Worm (Caenorhabditis elegans) whole organism, L4 larva: ENCODE measurements around the gene Y50D7A.8.

Experiments
- Y105C5A.15 ChIP-seq: fragments of 200-800 bp; sonication (Bioruptor generic); IDR thresholded peaks from 2 replicates; pipeline ENCODE4 v1.3.6; 2022; ENCODE audit warnings: missing genetic modification characterization, missing compliant biosample characterization
- dmd-6 ChIP-seq: fragments of 200-800 bp; sonication (Bioruptor generic); IDR thresholded peaks from 2 replicates; pipeline ENCODE4 v1.3.6; 2022; ENCODE audit warnings: missing genetic modification reagents, missing genetic modification characterization, missing compliant biosample characterization
- fkh-10 ChIP-seq: fragments of 150-350 bp; optimal IDR thresholded peaks from 2 replicates; lab custom pipeline; 2014; ENCODE audit warnings: missing biosample characterization, missing genetic modification reagents, missing genetic modification characterization
- jun-1 ChIP-seq: fragments of 150-350 bp; optimal IDR thresholded peaks from 2 replicates; lab custom pipeline; 2014; ENCODE audit warnings: missing biosample characterization, missing genetic modification reagents, missing genetic modification characterization
- nhr-11 ChIP-seq: fragments of 150-350 bp; optimal IDR thresholded peaks from 2 replicates; lab custom pipeline; 2014; ENCODE audit warnings: missing biosample characterization, missing genetic modification characterization
- nhr-28 ChIP-seq: fragments of 150-350 bp; optimal IDR thresholded peaks from 2 replicates; lab custom pipeline; 2014; ENCODE audit warnings: missing biosample characterization, missing genetic modification characterization
- nhr-6 ChIP-seq: fragments of 150-350 bp; optimal IDR thresholded peaks from 2 replicates; lab custom pipeline; 2014; ENCODE audit warnings: missing biosample characterization, missing genetic modification characterization
- pha-4 ChIP-seq, 2 experiments: fragments of 150-350 bp in 1 of 2; fragments of 200-800 bp in 1 of 2; sonication (Bioruptor generic) in 1 of 2; IDR thresholded peaks in 1 of 2; optimal IDR thresholded peaks in 1 of 2; 2 replicates each; pipeline versions ENCODE4 v1.3.6 to Lab custom; 2014 to 2022; ENCODE audit warnings: missing genetic modification characterization in 2 of 2, missing genetic modification reagents in 2 of 2, missing biosample characterization in 1 of 2, missing compliant biosample characterization in 1 of 2

DNA sequence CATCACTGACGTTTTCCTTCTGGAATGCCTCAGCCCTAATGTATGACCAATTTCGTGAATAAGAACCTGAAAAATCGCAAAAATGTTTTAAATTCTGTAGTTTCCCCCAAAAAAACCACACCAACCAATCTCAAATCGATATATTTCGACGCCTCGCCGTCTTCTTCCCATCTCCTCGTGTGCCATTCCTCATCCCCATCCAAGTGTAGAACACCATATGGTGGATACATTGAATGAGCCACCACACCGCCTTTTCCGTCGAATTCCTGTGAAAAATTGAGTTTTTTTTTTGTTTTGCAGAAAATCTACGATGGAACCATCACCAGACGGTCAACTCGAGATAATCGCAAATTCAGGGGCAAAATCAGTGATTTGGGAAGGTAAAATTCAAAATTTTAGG, 50.7 kb downstream of the Y50D7A.8 start, which contains the start of gene Y50D7A.1:
- TF ChIP-seq nhr-6 (tag; lab: Kevin White, UChicago) (no peak), dmd-6 (GFP tag; lab: Robert Waterston, UW) (no peak), Y105C5A.15 (GFP tag; lab: Robert Waterston, UW) (no peak), jun-1 (tag; lab: Kevin White, UChicago) (no peak), fkh-10 (GFP tag; lab: Kevin White, UChicago) (no peak), pha-4 (GFP tag; IDR thresholded peaks at IDR 0.05; lab: Robert Waterston, UW) (no peak), pha-4 (tag; optimal IDR thresholded peaks at IDR 0.05; lab: Kevin White, UChicago) (no peak), nhr-11 (no peak), nhr-28 (tag; lab: Kevin White, UChicago) (no peak)
